Fruit fly (Drosophila melanogaster): Measurements from ENCODE around the gene COX6B.

- TF ChIP-seq psq (optimal IDR thresholded peaks at IDR 0.05) (no peak), Dll (optimal IDR thresholded peaks at IDR 0.05) (no peak), usp (GFP tag; optimal IDR thresholded peaks at IDR 0.05) (no peak), pan (optimal IDR thresholded peaks at IDR 0.05) (no peak)
These were observed 40.7 kb upstream of the COX6B start for dm6 chrX:19784875-19785274.
